Worm (Caenorhabditis elegans): Measurements from ENCODE around the gene H38K22.9.

The H38K22.9 gene

ce11 chrIII:4281955-4282618 lies 41.9 kb upstream of the H38K22.9 start:
- TF ChIP-seq ces-1 (GFP tag; optimal IDR thresholded peaks at IDR 0.05), result peak; percentile 91
- peak; percentile 60 for TF ChIP-seq unc-39 (tag; optimal IDR thresholded peaks at IDR 0.05)
- TF ChIP-seq M03D4.4 (tag; optimal IDR thresholded peaks at IDR 0.05), result peak; percentile 81
- TF ChIP-seq ham-2 (GFP tag; optimal IDR thresholded peaks at IDR 0.05), result peak; percentile 98
- TF ChIP-seq cnd-1 (tag; optimal IDR thresholded peaks at IDR 0.05), result peak; percentile 80
- TF ChIP-seq nhr-12 (tag; optimal IDR thresholded peaks at IDR 0.05), result peak; percentile 86
- no peak for TF ChIP-seq bed-3 (GFP tag; optimal IDR thresholded peaks at IDR 0.05)
- TF ChIP-seq ceh-39 (tag; optimal IDR thresholded peaks at IDR 0.05), result peak; percentile 93
- TF ChIP-seq elt-3 (tag; optimal IDR thresholded peaks at IDR 0.05), result no peak
- TF ChIP-seq lin-13 (tag; optimal IDR thresholded peaks at IDR 0.05), result peak; percentile 64
- peak; percentile 97 for TF ChIP-seq unc-120 (tag; optimal IDR thresholded peaks at IDR 0.05; ENCODE audit: poor library complexity, severe bottlenecking)
- no peak for TF ChIP-seq nhr-28 (tag; optimal IDR thresholded peaks at IDR 0.05)
- no peak for TF ChIP-seq blmp-1 (tag; optimal IDR thresholded peaks at IDR 0.05)
- peak; percentile 93 for TF ChIP-seq mls-2 (tag; optimal IDR thresholded peaks at IDR 0.05)
- peak; percentile 84 for TF ChIP-seq drap-1 (GFP tag; optimal IDR thresholded peaks at IDR 0.05)
- TF ChIP-seq pha-4 (tag; optimal IDR thresholded peaks at IDR 0.05), result peak; percentile 92
- no peak for TF ChIP-seq sem-2 (GFP tag; optimal IDR thresholded peaks at IDR 0.05)
- peak; percentile 99 for TF ChIP-seq unc-62 (GFP tag; optimal IDR thresholded peaks at IDR 0.05)
- peak; percentile 68 for TF ChIP-seq lsy-2 (tag; optimal IDR thresholded peaks at IDR 0.05)
- peak; percentile 73 for TF ChIP-seq hlh-1 (tag; optimal IDR thresholded peaks at IDR 0.05)
- peak; percentile 94 for TF ChIP-seq mep-1 (tag; optimal IDR thresholded peaks at IDR 0.05)
- no peak for TF ChIP-seq lin-32 (GFP tag; optimal IDR thresholded peaks at IDR 0.05)
- peak; percentile 69 for TF ChIP-seq ceh-43 (GFP tag; optimal IDR thresholded peaks at IDR 0.05)
- peak; percentile 74 for TF ChIP-seq sptf-1 (tag; optimal IDR thresholded peaks at IDR 0.05)
- no peak for TF ChIP-seq nhr-76 (tag; optimal IDR thresholded peaks at IDR 0.05)
- no peak for TF ChIP-seq ceh-83 (GFP tag; optimal IDR thresholded peaks at IDR 0.05)
- peak; percentile 40 for TF ChIP-seq flh-1 (GFP tag; optimal IDR thresholded peaks at IDR 0.05)
- TF ChIP-seq ztf-11 (tag; optimal IDR thresholded peaks at IDR 0.05), result peak; percentile 81
- TF ChIP-seq snpc-4 (tag; optimal IDR thresholded peaks at IDR 0.05), result no peak
- TF ChIP-seq nhr-237 (tag; optimal IDR thresholded peaks at IDR 0.05), result peak; percentile 79
- TF ChIP-seq tbx-8 (GFP tag; optimal IDR thresholded peaks at IDR 0.05), result peak; percentile 61
- no peak for TF ChIP-seq zip-8 (tag; optimal IDR thresholded peaks at IDR 0.05)
- TF ChIP-seq nhr-2 (tag; optimal IDR thresholded peaks at IDR 0.05), result peak; percentile 65
- TF ChIP-seq mab-5 (tag; optimal IDR thresholded peaks at IDR 0.05), result no peak
- TF ChIP-seq elt-1 (tag; optimal IDR thresholded peaks at IDR 0.05; ENCODE audit: borderline replicate concordance, insufficient read depth), result peak; percentile 48

- TF ChIP-seq unc-120 (tag; optimal IDR thresholded peaks at IDR 0.05; ENCODE audit: poor library complexity, severe bottlenecking) (peak; percentile 81), hlh-1 (tag; optimal IDR thresholded peaks at IDR 0.05) (peak; percentile 99), nhr-237 (tag; optimal IDR thresholded peaks at IDR 0.05) (no peak), blmp-1 (tag; optimal IDR thresholded peaks at IDR 0.05) (no peak), ces-1 (GFP tag; optimal IDR thresholded peaks at IDR 0.05) (peak; percentile 10), unc-62 (GFP tag; optimal IDR thresholded peaks at IDR 0.05) (peak; percentile 73)
These were observed 40.8 kb upstream of the H38K22.9 start for ce11 chrIII:4283175-4283574.

- TF ChIP-seq ham-2 (GFP tag; optimal IDR thresholded peaks at IDR 0.05) (no peak), cnd-1 (tag; optimal IDR thresholded peaks at IDR 0.05) (peak; percentile 8)
These were observed 39.2 kb upstream of the H38K22.9 start for ce11 chrIII:4284732-4285165.

- TF ChIP-seq snpc-4 (tag; optimal IDR thresholded peaks at IDR 0.05) (no peak), nhr-237 (tag; optimal IDR thresholded peaks at IDR 0.05) (no peak), flh-1 (GFP tag; optimal IDR thresholded peaks at IDR 0.05) (no peak), nhr-2 (tag; optimal IDR thresholded peaks at IDR 0.05) (no peak), lin-32 (GFP tag; optimal IDR thresholded peaks at IDR 0.05) (no peak), blmp-1 (tag; optimal IDR thresholded peaks at IDR 0.05) (no peak), nhr-12 (tag; optimal IDR thresholded peaks at IDR 0.05) (no peak), sptf-1 (tag; optimal IDR thresholded peaks at IDR 0.05) (no peak), nhr-76 (tag; optimal IDR thresholded peaks at IDR 0.05) (no peak), unc-120 (tag; optimal IDR thresholded peaks at IDR 0.05; ENCODE audit: poor library complexity, severe bottlenecking) (no peak), elt-1 (tag; optimal IDR thresholded peaks at IDR 0.05; ENCODE audit: borderline replicate concordance, insufficient read depth) (no peak), ceh-43 (GFP tag; optimal IDR thresholded peaks at IDR 0.05) (no peak), ham-2 (GFP tag; optimal IDR thresholded peaks at IDR 0.05) (no peak), tbx-8 (GFP tag; optimal IDR thresholded peaks at IDR 0.05) (no peak), sem-2 (GFP tag; optimal IDR thresholded peaks at IDR 0.05) (no peak), mls-2 (tag; optimal IDR thresholded peaks at IDR 0.05) (no peak), lin-13 (tag; optimal IDR thresholded peaks at IDR 0.05) (no peak), M03D4.4 (tag; optimal IDR thresholded peaks at IDR 0.05) (no peak), ces-1 (GFP tag; optimal IDR thresholded peaks at IDR 0.05) (no peak)
These were observed 36.6 kb upstream of the H38K22.9 start, which contains the start of gene R10E4.3 for ce11 chrIII:4287379-4287778. R10E4.3 (minus strand) TSS chrIII:4287479.
